Worm (Caenorhabditis elegans): Measurements from ENCODE around the gene dhs-15.

Gene dhs-15

DNA sequence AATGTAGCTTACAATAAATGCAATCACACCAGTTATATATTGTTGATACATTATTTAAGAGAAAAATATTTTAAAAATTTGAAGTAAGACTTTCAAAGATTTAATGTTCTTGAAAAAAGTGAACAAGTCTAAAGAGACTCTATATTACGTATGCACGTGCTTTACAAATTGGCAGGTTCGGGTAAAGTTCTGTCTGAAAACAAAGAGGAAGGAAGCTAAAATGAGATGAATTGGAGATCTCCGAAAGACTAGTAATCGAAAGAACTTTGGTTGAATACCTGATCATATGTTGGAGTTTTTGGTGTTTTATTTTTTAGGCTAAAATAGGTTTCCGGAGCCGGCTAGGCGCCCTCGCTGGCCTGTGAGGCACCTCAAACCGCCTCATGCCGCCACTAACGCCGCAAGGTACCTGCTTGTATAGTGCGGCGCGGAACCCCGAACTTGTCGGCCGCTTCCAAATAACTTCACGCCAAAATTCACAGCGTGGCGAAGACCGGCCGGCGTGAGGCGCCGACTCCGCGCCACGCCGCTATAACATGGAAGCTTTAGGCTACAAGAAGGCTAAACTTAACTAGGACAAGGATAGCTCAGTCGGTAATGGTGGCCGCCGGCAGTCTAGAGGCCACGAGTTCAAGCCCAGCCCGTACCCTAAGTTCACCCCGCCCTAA, 12.3 kb downstream of the dhs-15 start, which contains the start of gene srx-28:
TSS of gene srx-28 (minus strand) at position 51 of the 668 bp plus-strand sequence.
- no peak for TF ChIP-seq cog-1 (tag; optimal IDR thresholded peaks at IDR 0.05)
- TF ChIP-seq ref-1 (GFP tag; conservative IDR thresholded peaks at IDR 0.05): no peak
- TF ChIP-seq tab-1 (GFP tag; IDR thresholded peaks at IDR 0.05): no peak
- TF ChIP-seq T22C8.4 (GFP tag; IDR thresholded peaks at IDR 0.05): no peak
- TF ChIP-seq ztf-23 (GFP tag; IDR thresholded peaks at IDR 0.05): no peak
- no peak for TF ChIP-seq ztf-29 (GFP tag; IDR thresholded peaks at IDR 0.05)
- no peak for TF ChIP-seq klf-2 (GFP tag; conservative IDR thresholded peaks at IDR 0.05)
- TF ChIP-seq flt-1 (GFP tag; IDR thresholded peaks at IDR 0.05): no peak
- TF ChIP-seq med-1 (GFP tag; optimal IDR thresholded peaks at IDR 0.05; ENCODE audit: insufficient read depth): no peak

DNA sequence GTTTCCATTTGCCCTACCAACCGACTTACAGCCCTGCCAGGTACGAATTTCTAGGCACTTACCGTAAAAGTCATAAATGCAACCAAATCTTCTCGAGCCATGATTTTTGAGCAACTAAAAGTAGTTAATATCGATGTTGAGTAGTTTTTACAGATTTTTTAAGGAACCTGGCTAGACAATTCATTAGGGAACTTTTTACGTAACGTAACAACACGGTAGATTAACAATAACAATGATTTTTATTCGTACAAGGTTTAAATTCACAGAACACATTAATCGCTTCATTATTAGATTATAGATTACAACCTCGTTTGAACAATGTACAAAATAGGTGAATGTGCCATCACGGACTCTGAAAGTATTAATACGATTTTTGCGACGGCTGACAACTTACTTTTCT, 16.6 kb downstream of the dhs-15 start, which contains the start of gene srx-26:
TSS of gene srx-26 (minus strand) at position 101 of the 400 bp plus-strand sequence.
- no peak for TF ChIP-seq klf-2 (GFP tag; conservative IDR thresholded peaks at IDR 0.05)
- TF ChIP-seq tab-1 (GFP tag; IDR thresholded peaks at IDR 0.05): no peak
- TF ChIP-seq cog-1 (tag; optimal IDR thresholded peaks at IDR 0.05): no peak
- TF ChIP-seq T22C8.4 (GFP tag; IDR thresholded peaks at IDR 0.05): no peak
- no peak for TF ChIP-seq flt-1 (GFP tag; IDR thresholded peaks at IDR 0.05)
- TF ChIP-seq med-1 (GFP tag; optimal IDR thresholded peaks at IDR 0.05; ENCODE audit: insufficient read depth): no peak
- TF ChIP-seq ztf-23 (GFP tag; IDR thresholded peaks at IDR 0.05): no peak
- TF ChIP-seq ztf-29 (GFP tag; IDR thresholded peaks at IDR 0.05): no peak
- no peak for TF ChIP-seq ref-1 (GFP tag; conservative IDR thresholded peaks at IDR 0.05)

DNA sequence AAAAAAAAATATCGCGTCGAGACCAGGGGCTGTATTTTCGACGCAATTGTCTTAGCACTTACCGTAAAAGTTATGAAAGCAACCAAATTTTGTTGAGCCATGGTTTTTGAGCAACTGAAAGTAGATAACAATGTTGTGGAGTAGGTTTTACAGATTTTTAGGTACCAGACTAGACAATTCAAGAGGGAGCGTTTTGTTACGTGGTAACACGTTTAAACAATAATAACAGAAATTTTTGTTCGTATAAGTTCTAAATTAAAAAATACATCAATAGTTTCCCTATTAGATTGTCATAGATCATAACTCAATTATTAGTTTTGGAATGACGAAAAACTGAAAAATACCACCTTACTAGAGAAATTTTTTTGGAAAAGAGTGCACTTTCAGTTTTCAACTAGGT, 19.6 kb downstream of the dhs-15 start, which contains the start of gene srx-24:
TSS of gene srx-24 (minus strand) at position 101 of the 400 bp plus-strand sequence.
- TF ChIP-seq flt-1 (GFP tag; IDR thresholded peaks at IDR 0.05) (no peak), cog-1 (tag; optimal IDR thresholded peaks at IDR 0.05) (no peak), med-1 (GFP tag; optimal IDR thresholded peaks at IDR 0.05; ENCODE audit: insufficient read depth) (no peak), ztf-23 (GFP tag; IDR thresholded peaks at IDR 0.05) (no peak), T22C8.4 (GFP tag; IDR thresholded peaks at IDR 0.05) (no peak), ref-1 (GFP tag; conservative IDR thresholded peaks at IDR 0.05) (no peak), klf-2 (GFP tag; conservative IDR thresholded peaks at IDR 0.05) (no peak), ztf-29 (GFP tag; IDR thresholded peaks at IDR 0.05) (no peak), tab-1 (GFP tag; IDR thresholded peaks at IDR 0.05) (no peak)

DNA sequence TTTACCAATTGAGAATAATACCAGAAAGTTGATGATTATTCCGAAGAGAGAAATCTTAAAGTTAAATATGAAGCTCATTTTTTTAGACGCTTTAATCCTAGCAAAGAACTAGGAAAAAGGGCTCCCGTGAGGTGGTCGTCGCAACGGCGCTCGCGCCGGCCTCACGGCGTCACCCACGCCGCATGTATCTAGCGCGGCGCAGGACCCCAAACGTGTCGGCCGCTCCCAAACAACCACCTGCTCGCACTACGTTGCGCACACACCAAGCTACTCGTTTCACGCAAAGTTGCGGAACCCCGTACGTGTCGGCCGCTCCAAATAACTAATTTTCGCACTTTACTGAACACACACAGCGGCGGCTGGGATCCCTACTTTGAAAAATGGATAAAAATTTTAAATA, 23.2 kb downstream of the dhs-15 start:
- TF ChIP-seq tab-1 (GFP tag; IDR thresholded peaks at IDR 0.05) (no peak), cog-1 (tag; optimal IDR thresholded peaks at IDR 0.05) (no peak), ref-1 (GFP tag; conservative IDR thresholded peaks at IDR 0.05) (no peak), klf-2 (GFP tag; conservative IDR thresholded peaks at IDR 0.05) (no peak), ztf-23 (GFP tag; IDR thresholded peaks at IDR 0.05) (no peak), flt-1 (GFP tag; IDR thresholded peaks at IDR 0.05) (no peak), T22C8.4 (GFP tag; IDR thresholded peaks at IDR 0.05) (no peak), med-1 (GFP tag; optimal IDR thresholded peaks at IDR 0.05; ENCODE audit: insufficient read depth) (no peak), ztf-29 (GFP tag; IDR thresholded peaks at IDR 0.05) (no peak)

DNA sequence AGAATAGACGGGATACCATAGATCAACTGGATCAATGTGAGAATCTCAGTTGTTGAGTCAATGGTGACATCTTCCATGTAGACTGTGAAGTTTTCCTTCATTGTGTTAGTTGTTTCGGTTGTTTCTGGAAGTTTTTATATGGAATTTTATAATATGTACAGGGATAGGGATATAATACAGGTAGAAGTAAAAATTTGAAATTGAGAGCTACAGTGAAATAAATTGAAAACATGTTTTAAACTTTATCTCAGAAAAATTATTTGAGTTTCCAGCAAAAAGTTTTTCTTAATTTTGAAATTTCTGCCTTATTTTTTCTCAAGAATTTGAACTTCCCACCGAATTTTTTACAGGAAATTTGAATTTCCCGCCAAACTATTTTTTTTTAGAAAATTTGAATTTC, 27.4 kb downstream of the dhs-15 start, which contains the start of gene srg-62:
TSS of gene srg-62 (minus strand) at position 101 of the 400 bp plus-strand sequence.
- no peak for TF ChIP-seq flt-1 (GFP tag; IDR thresholded peaks at IDR 0.05)
- no peak for TF ChIP-seq tab-1 (GFP tag; IDR thresholded peaks at IDR 0.05)
- TF ChIP-seq ref-1 (GFP tag; conservative IDR thresholded peaks at IDR 0.05): no peak
- TF ChIP-seq cog-1 (tag; optimal IDR thresholded peaks at IDR 0.05): no peak
- no peak for TF ChIP-seq ztf-29 (GFP tag; IDR thresholded peaks at IDR 0.05)
- TF ChIP-seq med-1 (GFP tag; optimal IDR thresholded peaks at IDR 0.05; ENCODE audit: insufficient read depth): no peak
- TF ChIP-seq T22C8.4 (GFP tag; IDR thresholded peaks at IDR 0.05): no peak

DNA sequence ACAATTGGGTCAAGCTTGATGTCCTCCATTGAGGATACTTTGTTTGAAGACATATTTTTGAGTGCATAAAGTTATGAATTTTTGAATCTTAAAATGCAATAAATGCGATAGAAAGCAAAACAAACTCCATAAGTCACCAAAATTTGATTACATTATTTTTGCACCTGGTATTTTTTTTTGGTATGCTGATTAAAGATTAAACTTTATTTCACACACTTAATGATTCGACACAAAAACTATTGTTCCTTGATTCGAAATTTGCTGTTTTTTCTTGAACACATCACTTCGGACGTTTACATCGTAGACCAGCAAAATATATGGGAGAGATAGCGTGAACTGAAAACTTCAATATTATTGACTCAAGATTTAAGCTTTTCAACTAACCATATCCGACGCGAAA, 29.4 kb downstream of the dhs-15 start, which contains the start of gene srg-61:
TSS of gene srg-61 (minus strand) at position 101 of the 400 bp plus-strand sequence.
- TF ChIP-seq ztf-29 (GFP tag; IDR thresholded peaks at IDR 0.05) (no peak), ztf-23 (GFP tag; IDR thresholded peaks at IDR 0.05) (no peak), med-1 (GFP tag; optimal IDR thresholded peaks at IDR 0.05; ENCODE audit: insufficient read depth) (no peak), tab-1 (GFP tag; IDR thresholded peaks at IDR 0.05) (no peak), T22C8.4 (GFP tag; IDR thresholded peaks at IDR 0.05) (no peak), ref-1 (GFP tag; conservative IDR thresholded peaks at IDR 0.05) (no peak), cog-1 (tag; optimal IDR thresholded peaks at IDR 0.05) (no peak), flt-1 (GFP tag; IDR thresholded peaks at IDR 0.05) (no peak), klf-2 (GFP tag; conservative IDR thresholded peaks at IDR 0.05) (no peak)

DNA sequence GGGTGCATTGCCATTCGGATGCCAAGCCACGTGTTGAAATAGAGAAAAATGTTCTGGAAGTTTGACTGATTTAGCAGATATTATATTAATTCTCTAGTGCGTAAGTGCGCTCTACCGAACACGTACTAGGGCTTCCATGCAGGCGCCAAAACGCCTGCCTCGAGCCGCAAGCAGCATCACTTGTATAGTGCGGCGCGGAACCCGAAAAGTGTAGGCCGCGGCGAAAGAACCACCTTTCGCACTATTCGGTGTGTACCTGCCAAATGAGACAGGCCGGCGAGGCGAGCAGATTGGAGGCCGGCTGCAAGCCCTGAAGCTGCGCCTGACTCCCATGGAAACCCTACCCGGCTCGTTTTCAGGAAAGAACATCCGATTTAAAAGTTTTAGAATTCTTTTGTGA, 30.0 kb downstream of the dhs-15 start:
- 0 out of 2 replicates have a peak, but pooled peaks have one; percentile 14 for TF ChIP-seq flt-1 (GFP tag; IDR thresholded peaks at IDR 0.05)
- TF ChIP-seq ref-1 (GFP tag; conservative IDR thresholded peaks at IDR 0.05): no peak
- TF ChIP-seq ztf-23 (GFP tag; IDR thresholded peaks at IDR 0.05): no peak
- TF ChIP-seq T22C8.4 (GFP tag; IDR thresholded peaks at IDR 0.05): no peak
- TF ChIP-seq ztf-29 (GFP tag; IDR thresholded peaks at IDR 0.05): no peak
- TF ChIP-seq cog-1 (tag; optimal IDR thresholded peaks at IDR 0.05): no peak

DNA sequence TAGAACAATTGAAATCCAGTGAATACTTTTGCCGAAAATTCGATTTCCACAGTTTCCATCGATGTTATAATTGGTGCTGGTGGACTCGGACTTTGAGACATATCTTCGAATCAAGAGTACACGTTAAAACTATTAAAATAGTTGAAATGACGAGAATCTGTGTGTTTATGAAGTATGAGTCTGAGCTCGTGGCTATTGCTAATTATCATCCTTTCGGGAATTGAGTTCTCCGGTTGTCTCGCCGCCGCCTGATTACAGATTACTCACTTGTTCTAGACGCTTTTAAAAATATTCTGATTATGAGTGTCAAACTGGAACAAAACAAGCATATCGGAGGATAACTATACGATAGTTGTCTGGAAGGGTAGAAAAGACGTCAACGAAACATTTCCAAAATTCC, 31.5 kb downstream of the dhs-15 start, which contains the start of gene srg-56:
TSS of gene srg-56 (minus strand) at position 101 of the 400 bp plus-strand sequence.
- no peak for TF ChIP-seq ztf-23 (GFP tag; IDR thresholded peaks at IDR 0.05)
- TF ChIP-seq T22C8.4 (GFP tag; IDR thresholded peaks at IDR 0.05): no peak
- TF ChIP-seq tab-1 (GFP tag; IDR thresholded peaks at IDR 0.05): no peak
- no peak for TF ChIP-seq flt-1 (GFP tag; IDR thresholded peaks at IDR 0.05)
- no peak for TF ChIP-seq ref-1 (GFP tag; conservative IDR thresholded peaks at IDR 0.05)
- no peak for TF ChIP-seq ztf-29 (GFP tag; IDR thresholded peaks at IDR 0.05)
- TF ChIP-seq med-1 (GFP tag; optimal IDR thresholded peaks at IDR 0.05; ENCODE audit: insufficient read depth): no peak
- TF ChIP-seq klf-2 (GFP tag; conservative IDR thresholded peaks at IDR 0.05): no peak
- no peak for TF ChIP-seq cog-1 (tag; optimal IDR thresholded peaks at IDR 0.05)

DNA sequence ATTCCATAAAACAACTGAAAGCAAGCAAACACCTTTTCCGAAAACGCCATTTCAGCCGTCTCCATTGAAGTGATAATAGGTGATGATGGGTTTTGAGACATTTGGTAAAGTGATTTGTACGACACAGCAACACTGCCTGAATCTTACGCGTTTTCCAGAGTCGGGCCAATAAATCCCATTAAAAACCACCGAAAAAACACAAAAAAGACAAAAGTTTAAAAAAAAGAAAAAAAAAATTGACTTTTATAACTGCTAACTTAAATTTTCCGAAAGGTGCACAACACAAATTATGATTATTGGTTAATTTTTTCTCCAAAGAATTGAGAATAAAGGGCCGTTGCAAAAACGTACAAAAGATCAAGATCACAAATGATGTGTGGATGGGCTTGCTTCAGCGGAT, 35.3 kb downstream of the dhs-15 start, which contains the start of gene srg-57:
TSS of gene srg-57 (minus strand) at position 101 of the 400 bp plus-strand sequence.
- TF ChIP-seq T22C8.4 (GFP tag; IDR thresholded peaks at IDR 0.05): no peak
- TF ChIP-seq flt-1 (GFP tag; IDR thresholded peaks at IDR 0.05): no peak
- TF ChIP-seq ref-1 (GFP tag; conservative IDR thresholded peaks at IDR 0.05): no peak
- no peak for TF ChIP-seq klf-2 (GFP tag; conservative IDR thresholded peaks at IDR 0.05)
- no peak for TF ChIP-seq ztf-29 (GFP tag; IDR thresholded peaks at IDR 0.05)
- TF ChIP-seq tab-1 (GFP tag; IDR thresholded peaks at IDR 0.05): no peak
- no peak for TF ChIP-seq ztf-23 (GFP tag; IDR thresholded peaks at IDR 0.05)
- TF ChIP-seq med-1 (GFP tag; optimal IDR thresholded peaks at IDR 0.05; ENCODE audit: insufficient read depth): no peak
- no peak for TF ChIP-seq cog-1 (tag; optimal IDR thresholded peaks at IDR 0.05)

Data from whole organism, midembryonic.